Fruit fly (Drosophila melanogaster): ENCODE results near the gene Lint-1.

Gene Lint-1

DNA sequence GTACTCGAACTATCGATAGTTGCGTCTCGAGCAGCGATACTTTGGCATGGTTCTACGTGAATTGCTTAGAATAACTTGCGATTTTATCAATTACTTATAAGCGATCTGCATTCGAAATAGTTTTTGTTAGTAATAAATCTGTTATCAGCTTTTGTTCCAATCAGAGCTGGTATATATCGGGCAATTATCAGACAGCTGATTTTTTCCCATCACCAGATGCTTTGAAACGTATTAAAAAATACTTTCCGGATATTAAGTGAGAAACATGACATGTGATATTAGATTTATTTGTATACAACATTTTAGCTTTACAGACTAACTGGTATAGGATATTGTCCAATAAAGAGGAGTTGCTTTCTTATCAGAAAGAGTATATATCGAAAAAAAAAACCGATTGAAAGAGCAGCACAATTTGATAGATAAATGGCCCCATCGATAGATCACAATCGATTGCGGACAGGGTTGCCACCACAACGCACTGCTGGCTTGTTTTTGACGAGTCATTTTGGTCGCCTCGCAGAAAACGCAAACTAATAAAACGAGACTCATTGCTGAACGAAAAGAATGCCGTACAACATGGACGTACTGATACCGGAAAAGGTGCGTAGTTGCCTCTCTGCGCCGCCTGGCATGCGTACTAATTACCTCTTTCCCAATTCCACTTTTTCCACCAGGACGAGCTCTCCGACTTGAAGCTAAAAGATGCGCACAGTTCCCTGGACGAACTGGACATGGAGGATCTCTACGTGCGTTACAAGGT lies 24.2 kb upstream of the Lint-1 start, which contains the start of gene Rpt3 (continued):
- TF ChIP-seq zfh2 (GFP tag; optimal IDR thresholded peaks at IDR 0.05) (no peak), knrl (GFP tag; IDR thresholded peaks at IDR 0.05; ENCODE audit: partially characterized antibody) (peak; percentile 83), CG30020 (tag; optimal IDR thresholded peaks at IDR 0.05) (peak; percentile 27), so (GFP tag; IDR thresholded peaks at IDR 0.05) (no peak), CG13123 (GFP tag; optimal IDR thresholded peaks at IDR 0.05) (no peak), CG7839 (tag; optimal IDR thresholded peaks at IDR 0.05) (no peak), CG32772 (GFP tag; IDR thresholded peaks at IDR 0.05) (0 out of 2 replicates have a peak, but pooled peaks have one; percentile 9), phol (tag; optimal IDR thresholded peaks at IDR 0.05) (peak; percentile 33), dpn (GFP tag; optimal IDR thresholded peaks at IDR 0.05) (peak in 1 of 2 experiments; percentile 24), pho (GFP tag; optimal IDR thresholded peaks at IDR 0.05) (peak; percentile 26), zen2 (GFP tag; IDR thresholded peaks at IDR 0.05; ENCODE audit: partially characterized antibody) (peak; percentile 68; the same call in 1 of the 3 replicates), CG12942 (GFP tag; optimal IDR thresholded peaks at IDR 0.05) (no peak), CHES-1-like (GFP tag; optimal IDR thresholded peaks at IDR 0.05) (peak; percentile 4), chinmo (GFP tag; IDR thresholded peaks at IDR 0.05; ENCODE audit: partially characterized antibody) (0 out of 4 replicates have a peak, but pooled peaks have one; percentile 33), MESR4 (GFP tag; optimal IDR thresholded peaks at IDR 0.05) (peak; percentile 78), Dp (GFP tag; optimal IDR thresholded peaks at IDR 0.05) (peak; percentile 15), run (tag; optimal IDR thresholded peaks at IDR 0.05) (no peak), Dfd (GFP tag; optimal IDR thresholded peaks at IDR 0.05) (no peak), pb (GFP tag; optimal IDR thresholded peaks at IDR 0.05) (no peak), MBD-R2 (GFP tag; IDR thresholded peaks at IDR 0.05) (peak; percentile 47), disco-r (GFP tag; optimal IDR thresholded peaks at IDR 0.05) (no peak), CG4617 (GFP tag; optimal IDR thresholded peaks at IDR 0.05; ENCODE audit: borderline replicate concordance) (peak; percentile 43), mld (GFP tag; IDR thresholded peaks at IDR 0.05; ENCODE audit: partially characterized antibody) (peak; percentile 9; the same call in 1 of the 3 replicates), wek (GFP tag; optimal IDR thresholded peaks at IDR 0.05) (no peak), sima (GFP tag; optimal IDR thresholded peaks at IDR 0.05) (no peak), CG9609 (GFP tag; optimal IDR thresholded peaks at IDR 0.05) (no peak), Abd-B (GFP tag; optimal IDR thresholded peaks at IDR 0.05) (peak; percentile 15), stwl (tag; optimal IDR thresholded peaks at IDR 0.05) (peak; percentile 53), Dref (GFP tag; IDR thresholded peaks at IDR 0.05) (peak; percentile 78), nmo (GFP tag; optimal IDR thresholded peaks at IDR 0.05) (peak; percentile 39), CG14860 (GFP tag; IDR thresholded peaks at IDR 0.05; ENCODE audit: partially characterized antibody) (peak; percentile 82; the same call in 2 of the 3 replicates), BtbVII (GFP tag; optimal IDR thresholded peaks at IDR 0.05) (no peak), BEAF-32 (GFP tag; optimal IDR thresholded peaks at IDR 0.05) (peak; percentile 90), unc-4 (GFP tag; IDR thresholded peaks at IDR 0.05; ENCODE audit: partially characterized antibody) (peak; percentile 76), Opbp (GFP tag; IDR thresholded peaks at IDR 0.05; ENCODE audit: partially characterized antibody) (peak; percentile 67), Doc3 (GFP tag; IDR thresholded peaks at IDR 0.05; ENCODE audit: partially characterized antibody) (peak; percentile 75), CG2116 (GFP tag; optimal IDR thresholded peaks at IDR 0.05) (peak; percentile 67), Hsf (GFP tag; optimal IDR thresholded peaks at IDR 0.05) (peak; percentile 6), CG33213 (GFP tag; optimal IDR thresholded peaks at IDR 0.05) (no peak), inv (GFP tag; IDR thresholded peaks at IDR 0.05; ENCODE audit: partially characterized antibody) (peak; percentile 74; the same call in 1 of the 2 replicates), CG32532 (GFP tag; IDR thresholded peaks at IDR 0.05) (0 out of 2 replicates have a peak, but pooled peaks have one; percentile 8), CG2129 (GFP tag; IDR thresholded peaks at IDR 0.05; ENCODE audit: partially characterized antibody) (0 out of 2 replicates have a peak, but pooled peaks have one; percentile 53), CoRest (tag; optimal IDR thresholded peaks at IDR 0.05) (peak; percentile 6), CG9932 (GFP tag; IDR thresholded peaks at IDR 0.05) (0 out of 2 replicates have a peak, but pooled peaks have one; percentile 18), CG16813 (GFP tag; IDR thresholded peaks at IDR 0.05; ENCODE audit: partially characterized antibody) (peak; percentile 85), CG42726 (GFP tag; IDR thresholded peaks at IDR 0.05; ENCODE audit: partially characterized antibody) (peak; percentile 55; the same call in 1 of the 2 replicates)

Measured in whole organism, embryonic.